Worm (Caenorhabditis elegans) whole organism, young adult: ENCODE data around the gene tpst-1.

Source experiments
- B0336.3 ChIP-seq: fragments of 200-800 bp; sonication (Bioruptor generic); IDR thresholded peaks from 2 replicates; pipeline ENCODE4 v1.3.6; 2022; ENCODE audit warnings: missing genetic modification characterization, missing compliant biosample characterization
- C06A6.2 ChIP-seq: fragments of 200-800 bp; sonication (Bioruptor generic); conservative IDR thresholded peaks from 2 replicates; pipeline ENCODE4 v1.3.6; 2022; ENCODE audit warnings: missing genetic modification characterization, missing compliant biosample characterization
- C17E4.6 ChIP-seq: fragments of 200-800 bp; sonication (Bioruptor generic); IDR thresholded peaks from 2 replicates; pipeline ENCODE4 v1.3.6; 2022; ENCODE audit warnings: missing genetic modification reagents, missing genetic modification characterization, missing compliant biosample characterization
- F10E7.11 ChIP-seq: sonication (generic microtip); optimal IDR thresholded peaks from 2 replicates; lab custom pipeline; 2017; ENCODE audit warnings: mild to moderate bottlenecking, missing genetic modification characterization, moderate library complexity, missing compliant biosample characterization
- F37B4.10 ChIP-seq: fragments of 200-800 bp; sonication (Bioruptor generic); IDR thresholded peaks from 2 replicates; pipeline ENCODE4 v1.3.6; 2022; ENCODE audit warnings: missing genetic modification characterization, missing compliant biosample characterization
- F39B2.1 ChIP-seq: fragments of 200-800 bp; sonication (Bioruptor generic); IDR thresholded peaks from 2 replicates; pipeline ENCODE4 v1.3.6; 2022; ENCODE audit warnings: missing genetic modification reagents, missing genetic modification characterization, missing compliant biosample characterization
- F52B5.7 ChIP-seq: sonication (generic microtip); optimal IDR thresholded peaks from 2 replicates; lab custom pipeline; 2016; ENCODE audit warnings: mild to moderate bottlenecking, missing genetic modification characterization, missing compliant biosample characterization
- F57A8.1 ChIP-seq: fragments of 200-800 bp; sonication (Bioruptor generic); optimal IDR thresholded peaks from 2 replicates; lab custom pipeline; 2018; ENCODE audit warnings: mild to moderate bottlenecking, missing genetic modification characterization, moderate library complexity, missing compliant biosample characterization
- T26A5.8 ChIP-seq: sonication (generic microtip); optimal IDR thresholded peaks from 2 replicates; lab custom pipeline; 2016; ENCODE audit warnings: missing genetic modification characterization, missing compliant biosample characterization
- Y53F4B.3 ChIP-seq: fragments of 200-800 bp; sonication (Bioruptor generic); IDR thresholded peaks from 2 replicates; pipeline ENCODE4 v1.3.6; 2022; ENCODE audit warnings: missing genetic modification reagents, missing genetic modification characterization, missing compliant biosample characterization
- Y56A3A.18 ChIP-seq: fragments of 200-800 bp; sonication (Bioruptor generic); IDR thresholded peaks from 2 replicates; pipeline ENCODE4 v1.3.6; 2022; ENCODE audit warnings: missing genetic modification reagents, missing genetic modification characterization, missing compliant biosample characterization
- Y67H2A.10 ChIP-seq: fragments of 200-800 bp; sonication (Bioruptor generic); conservative IDR thresholded peaks from 2 replicates; pipeline ENCODE4 v1.3.6; 2022; ENCODE audit warnings: missing genetic modification reagents, missing genetic modification characterization, missing compliant biosample characterization
- Y95B8A.8 ChIP-seq: fragments of 200-800 bp; sonication (Bioruptor generic); IDR thresholded peaks from 2 replicates; pipeline ENCODE4 v1.3.6; 2022; ENCODE audit warnings: missing genetic modification reagents, missing genetic modification characterization, missing compliant biosample characterization
- ZK185.1 ChIP-seq: sonication (generic microtip); optimal IDR thresholded peaks from 2 replicates; lab custom pipeline; 2016; ENCODE audit warnings: mild to moderate bottlenecking, missing genetic modification characterization, missing compliant biosample characterization; ENCODE audit not compliant: poor library complexity, severe bottlenecking
- aptf-2 ChIP-seq: fragments of 200-800 bp; sonication (Bioruptor generic); conservative IDR thresholded peaks from 2 replicates; pipeline ENCODE4 v1.3.6; 2022; ENCODE audit warnings: missing genetic modification reagents, missing genetic modification characterization, missing compliant biosample characterization
- aptf-3 ChIP-seq: fragments of 200-800 bp; sonication (Bioruptor generic); IDR thresholded peaks from 2 replicates; pipeline ENCODE4 v1.3.6; 2022; ENCODE audit warnings: missing genetic modification characterization, missing compliant biosample characterization
- atf-7 ChIP-seq: sonication (generic microtip); optimal IDR thresholded peaks from 2 replicates; lab custom pipeline; 2017; ENCODE audit warnings: mild to moderate bottlenecking, missing genetic modification characterization, missing compliant biosample characterization
- attf-5 ChIP-seq: fragments of 200-800 bp; sonication (Bioruptor generic); optimal IDR thresholded peaks from 2 replicates; lab custom pipeline; 2018; ENCODE audit warnings: mild to moderate bottlenecking, missing genetic modification characterization, missing compliant biosample characterization
- cebp-1 ChIP-seq, 2 experiments: fragments of 200-800 bp in 1 of 2; sonication (Bioruptor generic) in 1 of 2; sonication (generic microtip) in 1 of 2; IDR thresholded peaks in 1 of 2; optimal IDR thresholded peaks in 1 of 2; 2 replicates each; pipeline versions ENCODE4 v1.3.6 to Lab custom; 2017 to 2022; ENCODE audit warnings: missing compliant biosample characterization in 2 of 2, missing genetic modification characterization in 2 of 2, mild to moderate bottlenecking in 1 of 2, missing genetic modification reagents in 1 of 2, moderate library complexity in 1 of 2
- cebp-2 ChIP-seq: fragments of 200-800 bp; sonication (Bioruptor generic); IDR thresholded peaks from 2 replicates; pipeline ENCODE4 v1.3.6; 2022; ENCODE audit warnings: missing genetic modification characterization, missing compliant biosample characterization
- ceh-40 ChIP-seq: fragments of 200-800 bp; sonication (Bioruptor generic); IDR thresholded peaks from 2 replicates; pipeline ENCODE4 v1.3.6; 2022; ENCODE audit warnings: missing genetic modification characterization, missing compliant biosample characterization
- dpl-1 ChIP-seq: fragments of 150-350 bp; optimal IDR thresholded peaks from 2 replicates; lab custom pipeline; 2014; ENCODE audit warnings: missing biosample characterization, missing genetic modification reagents, missing genetic modification characterization
- efl-1 ChIP-seq: fragments of 150-350 bp; optimal IDR thresholded peaks from 2 replicates; lab custom pipeline; 2014; ENCODE audit warnings: missing biosample characterization, missing genetic modification reagents, missing genetic modification characterization
- ekl-4 ChIP-seq: fragments of 200-800 bp; sonication (Bioruptor generic); IDR thresholded peaks from 2 replicates; pipeline ENCODE4 v1.3.6; 2022; ENCODE audit warnings: missing genetic modification reagents, missing genetic modification characterization, missing compliant biosample characterization
- fkh-3 ChIP-seq: sonication (generic microtip); optimal IDR thresholded peaks from 2 replicates; lab custom pipeline; 2016; ENCODE audit warnings: mild to moderate bottlenecking, missing genetic modification characterization, missing compliant biosample characterization
- him-1 ChIP-seq: sonication (generic microtip); optimal IDR thresholded peaks from 2 replicates; lab custom pipeline; 2016; ENCODE audit warnings: missing genotype, missing genetic modification reagents, missing genetic modification characterization, missing compliant biosample characterization
- hlh-12 ChIP-seq: sonication (generic microtip); optimal IDR thresholded peaks from 2 replicates; lab custom pipeline; 2016; ENCODE audit warnings: missing genetic modification characterization, missing compliant biosample characterization
- hlh-26 ChIP-seq: fragments of 200-800 bp; sonication (Bioruptor generic); conservative IDR thresholded peaks from 2 replicates; pipeline ENCODE4 v1.3.6; 2022; ENCODE audit warnings: missing genetic modification reagents, missing genetic modification characterization, missing compliant biosample characterization
- hmg-20 ChIP-seq: fragments of 200-800 bp; sonication (Bioruptor generic); IDR thresholded peaks from 2 replicates; pipeline ENCODE4 v1.3.6; 2022; ENCODE audit warnings: missing genetic modification reagents, missing genetic modification characterization, missing compliant biosample characterization
- lag-1 ChIP-seq: fragments of 200-800 bp; sonication (Bioruptor generic); IDR thresholded peaks from 2 replicates; pipeline ENCODE4 v1.3.6; 2022; ENCODE audit warnings: missing genetic modification reagents, missing genetic modification characterization, missing compliant biosample characterization
- let-526 ChIP-seq: fragments of 200-800 bp; sonication (Bioruptor generic); IDR thresholded peaks from 2 replicates; pipeline ENCODE4 v1.3.6; 2022; ENCODE audit warnings: missing genetic modification reagents, missing genetic modification characterization, missing compliant biosample characterization
- lin-26 ChIP-seq: fragments of 200-800 bp; sonication (Bioruptor generic); IDR thresholded peaks from 2 replicates; pipeline ENCODE4 v1.3.6; 2022; ENCODE audit warnings: missing genetic modification reagents, missing genetic modification characterization, missing compliant biosample characterization
- lir-1 ChIP-seq: fragments of 200-800 bp; sonication (Bioruptor generic); conservative IDR thresholded peaks from 2 replicates; pipeline ENCODE4 v1.3.6; 2022; ENCODE audit warnings: missing genetic modification reagents, missing genetic modification characterization, missing compliant biosample characterization
- lsl-1 ChIP-seq: fragments of 200-800 bp; sonication (Bioruptor generic); optimal IDR thresholded peaks from 2 replicates; lab custom pipeline; 2018; ENCODE audit warnings: mild to moderate bottlenecking, missing genetic modification characterization, moderate library complexity, missing compliant biosample characterization
- madf-8 ChIP-seq: fragments of 200-800 bp; sonication (Bioruptor generic); conservative IDR thresholded peaks from 2 replicates; pipeline ENCODE4 v1.3.6; 2022; ENCODE audit warnings: missing genetic modification reagents, missing genetic modification characterization, missing compliant biosample characterization
- mcd-1 ChIP-seq: fragments of 200-800 bp; sonication (Bioruptor generic); IDR thresholded peaks from 2 replicates; pipeline ENCODE4 v1.3.6; 2022; ENCODE audit warnings: missing genetic modification reagents, missing genetic modification characterization, missing compliant biosample characterization
- nhr-120 ChIP-seq: fragments of 200-800 bp; sonication (Bioruptor generic); IDR thresholded peaks from 2 replicates; pipeline ENCODE4 v1.3.6; 2022; ENCODE audit warnings: missing genetic modification characterization, missing compliant biosample characterization
- nhr-179 ChIP-seq: sonication (generic microtip); optimal IDR thresholded peaks from 2 replicates; lab custom pipeline; 2016; ENCODE audit warnings: mild to moderate bottlenecking, missing genetic modification characterization, missing compliant biosample characterization
- pbrm-1 ChIP-seq: fragments of 200-800 bp; sonication (Bioruptor generic); IDR thresholded peaks from 2 replicates; pipeline ENCODE4 v1.3.6; 2022; ENCODE audit warnings: missing genetic modification reagents, missing genetic modification characterization, missing compliant biosample characterization
- pha-4 ChIP-seq: fragments of 150-350 bp; sonication (generic microtip); optimal IDR thresholded peaks from 2 replicates; lab custom pipeline; 2014; ENCODE audit warnings: missing biosample characterization, missing genetic modification reagents, missing genetic modification characterization
- sdz-38 ChIP-seq: sonication (generic microtip); optimal IDR thresholded peaks from 2 replicates; lab custom pipeline; 2016; ENCODE audit warnings: missing genotype, missing genetic modification characterization, missing compliant biosample characterization
- snpc-1.1 ChIP-seq: sonication (generic microtip); optimal IDR thresholded peaks from 2 replicates; lab custom pipeline; 2017; ENCODE audit warnings: missing genetic modification characterization, mild to moderate bottlenecking, missing compliant biosample characterization, antibody characterized with exemption, moderate library complexity, missing genotype, missing genetic modification reagents; ENCODE audit not compliant: insufficient read depth
- snpc-1.3 ChIP-seq: sonication (generic microtip); optimal IDR thresholded peaks from 2 replicates; lab custom pipeline; 2017; ENCODE audit warnings: missing genetic modification characterization, mild to moderate bottlenecking, missing compliant biosample characterization, antibody characterized with exemption, moderate library complexity, missing genotype, missing genetic modification reagents; ENCODE audit not compliant: insufficient read depth
- snpc-3.4 ChIP-seq: sonication (generic microtip); optimal IDR thresholded peaks from 2 replicates; lab custom pipeline; 2017; ENCODE audit warnings: missing genetic modification characterization, mild to moderate bottlenecking, missing compliant biosample characterization, antibody characterized with exemption, moderate library complexity, missing genotype, missing genetic modification reagents
- sptf-2 ChIP-seq: fragments of 200-800 bp; sonication (Bioruptor generic); optimal IDR thresholded peaks from 2 replicates; lab custom pipeline; 2018; ENCODE audit warnings: mild to moderate bottlenecking, missing genetic modification characterization, missing compliant biosample characterization
- tbx-9 ChIP-seq: sonication (generic microtip); optimal IDR thresholded peaks from 2 replicates; lab custom pipeline; 2016; ENCODE audit warnings: borderline replicate concordance, missing genetic modification characterization, inconsistent platforms, missing compliant biosample characterization
- zim-3 ChIP-seq: sonication (generic microtip); optimal IDR thresholded peaks from 2 replicates; lab custom pipeline; 2017; ENCODE audit warnings: mild to moderate bottlenecking, missing genetic modification characterization, moderate library complexity, missing compliant biosample characterization
- ztf-3 ChIP-seq: fragments of 200-800 bp; sonication (Bioruptor generic); optimal IDR thresholded peaks from 2 replicates; lab custom pipeline; 2018; ENCODE audit warnings: mild to moderate bottlenecking, missing genetic modification characterization, missing compliant biosample characterization
- ztf-6 ChIP-seq: fragments of 200-800 bp; sonication (Bioruptor generic); IDR thresholded peaks from 2 replicates; pipeline ENCODE4 v1.3.6; 2022; ENCODE audit warnings: missing genetic modification reagents, missing genetic modification characterization, missing compliant biosample characterization

The tpst-1 gene

ce11 chrIII:12616990-12617393 lies 45.1 kb downstream of the tpst-1 start (continued):
- TF ChIP-seq lin-26 (GFP tag; lab: Robert Waterston, UW) (0 out of 2 replicates have a peak, but pooled peaks have one; percentile 11), tbx-9 (tag; lab: Kevin White, UChicago) (no peak), Y53F4B.3 (GFP tag; lab: Robert Waterston, UW) (no peak), ekl-4 (no peak), mcd-1 (peak; percentile 43; the same call in 1 of the 2 replicates), snpc-3.4 (tag; lab: Kevin White, UChicago) (no peak), F52B5.7 (no peak), ztf-6 (GFP tag; lab: Robert Waterston, UW) (no peak), Y56A3A.18 (GFP tag; lab: Robert Waterston, UW) (no peak), ztf-3 (GFP tag; lab: Kevin White, UChicago) (no peak), F37B4.10 (GFP tag; lab: Robert Waterston, UW) (no peak), lsl-1 (no peak), pbrm-1 (0 out of 2 replicates have a peak, but pooled peaks have one; percentile 22), dpl-1 (GFP tag; lab: Kevin White, UChicago) (no peak), T26A5.8 (tag; lab: Kevin White, UChicago) (no peak), lag-1 (GFP tag; lab: Robert Waterston, UW) (no peak), cebp-1 (GFP tag; IDR thresholded peaks at IDR 0.05; lab: Robert Waterston, UW) (peak; percentile 43; the same call in 1 of the 2 replicates), cebp-1 (tag; optimal IDR thresholded peaks at IDR 0.05; lab: Kevin White, UChicago) (peak; percentile 67), hlh-12 (tag; lab: Kevin White, UChicago) (no peak), let-526 (no peak), Y95B8A.8 (GFP tag; lab: Robert Waterston, UW) (no peak), pha-4 (tag; lab: Kevin White, UChicago) (no peak), lir-1 (GFP tag; lab: Robert Waterston, UW) (0 out of 2 replicates have a peak, but pooled peaks have one; percentile 27), sptf-2 (GFP tag; lab: Kevin White, UChicago) (no peak), hlh-26 (GFP tag; lab: Robert Waterston, UW) (no peak), hmg-20 (GFP tag; lab: Robert Waterston, UW) (no peak), F57A8.1 (GFP tag; lab: Kevin White, UChicago) (no peak), cebp-2 (no peak), C17E4.6 (GFP tag; lab: Robert Waterston, UW) (no peak), F39B2.1 (no peak), fkh-3 (tag; lab: Kevin White, UChicago) (no peak), F10E7.11 (tag; lab: Kevin White, UChicago) (no peak), him-1 (tag; lab: Kevin White, UChicago) (no peak), ZK185.1 (tag; lab: Kevin White, UChicago) (peak; percentile 18), sdz-38 (tag; lab: Kevin White, UChicago) (no peak), B0336.3 (peak; percentile 24; the same call in 1 of the 2 replicates), madf-8 (GFP tag; lab: Robert Waterston, UW) (no peak), ceh-40 (GFP tag; lab: Robert Waterston, UW) (no peak), aptf-2 (GFP tag; lab: Robert Waterston, UW) (no peak), C06A6.2 (GFP tag; lab: Robert Waterston, UW) (no peak; the same call in 1 of the 2 replicates), efl-1 (GFP tag; lab: Kevin White, UChicago) (no peak), aptf-3 (GFP tag; lab: Robert Waterston, UW) (no peak), nhr-120 (no peak), snpc-1.1 (no peak), nhr-179 (tag; lab: Kevin White, UChicago) (no peak), snpc-1.3 (no peak), zim-3 (tag; lab: Kevin White, UChicago) (no peak), atf-7 (peak; percentile 44), Y67H2A.10 (GFP tag; lab: Robert Waterston, UW) (no peak), attf-5 (GFP tag; lab: Kevin White, UChicago) (peak; percentile 60)
